Fruit fly (Drosophila melanogaster) whole organism, embryonic: ENCODE results near the gene CG17744.
A peak's percentile ranks its signal among the peaks of the same experiment; 100 is the strongest.

ENCODE experiments used
- Atf6 ChIP-seq: fragments of 200-800 bp; sonication (Bioruptor generic); IDR thresholded peaks from 2 replicates; pipeline ENCODE4 v1.3.6; 2022; ENCODE audit warnings: missing biosample characterization, missing genetic modification characterization
- C15 ChIP-seq: fragments of 200-800 bp; sonication (Bioruptor generic); IDR thresholded peaks from 3 replicates; pipeline ENCODE4 v1.3.6; 2022; ENCODE audit warnings: missing biosample characterization, missing genetic modification characterization
- CG10321 ChIP-seq: fragments of 200-800 bp; sonication (Bioruptor generic); IDR thresholded peaks from 2 replicates; pipeline ENCODE4 v1.3.6; 2022; ENCODE audit warnings: missing biosample characterization, missing genetic modification characterization
- CG10979 ChIP-seq: fragments of 200-800 bp; sonication (Bioruptor generic); optimal IDR thresholded peaks from 2 replicates; lab custom pipeline; 2018; ENCODE audit warnings: missing biosample characterization, mild to moderate bottlenecking, missing genetic modification characterization, moderate library complexity
- CG11093 ChIP-seq: fragments of 200-800 bp; sonication (Bioruptor generic); IDR thresholded peaks from 3 replicates; pipeline ENCODE4 v1.3.6; 2022; ENCODE audit warnings: missing biosample characterization, missing genetic modification characterization
- CG11504 ChIP-seq: fragments of 200-800 bp; sonication (Bioruptor generic); optimal IDR thresholded peaks from 3 replicates; lab custom pipeline; 2019; ENCODE audit warnings: missing biosample characterization, mild to moderate bottlenecking, missing genetic modification characterization, moderate library complexity
- CG11695 ChIP-seq: fragments of 200-800 bp; sonication (Bioruptor generic); IDR thresholded peaks from 3 replicates; pipeline ENCODE4 v1.3.6; 2022; ENCODE audit warnings: missing biosample characterization, missing genetic modification characterization
- CG12942 ChIP-seq: fragments of 200-800 bp; sonication (Bioruptor generic); optimal IDR thresholded peaks from 3 replicates; lab custom pipeline; 2016; ENCODE audit warnings: missing biosample characterization, missing genetic modification characterization
- CG13287 ChIP-seq: fragments of 200-800 bp; sonication (Bioruptor generic); IDR thresholded peaks from 2 replicates; pipeline ENCODE4 v1.3.6; 2022; ENCODE audit warnings: missing biosample characterization, missing genetic modification characterization; ENCODE audit not compliant: partially characterized antibody
- CG14860 ChIP-seq: fragments of 200-800 bp; sonication (Bioruptor generic); IDR thresholded peaks from 3 replicates; pipeline ENCODE4 v1.3.6; 2022; ENCODE audit warnings: missing biosample characterization, missing genetic modification characterization; ENCODE audit not compliant: partially characterized antibody
- CG14965 ChIP-seq: fragments of 200-800 bp; sonication (Bioruptor generic); optimal IDR thresholded peaks from 2 replicates; lab custom pipeline; 2016; ENCODE audit warnings: missing biosample characterization, missing genetic modification characterization, borderline replicate concordance
- CG1603 ChIP-seq: fragments of 200-800 bp; sonication (Bioruptor generic); optimal IDR thresholded peaks from 2 replicates; lab custom pipeline; 2019; ENCODE audit warnings: missing biosample characterization, mild to moderate bottlenecking, missing genetic modification characterization, moderate library complexity
- CG18599 ChIP-seq: fragments of 200-800 bp; sonication (Bioruptor generic); optimal IDR thresholded peaks from 3 replicates; lab custom pipeline; 2017; ENCODE audit warnings: missing biosample characterization, missing genetic modification characterization, mild to moderate bottlenecking, moderate library complexity, missing genetic modification reagents
- CG2120 ChIP-seq: fragments of 200-800 bp; sonication (Bioruptor generic); optimal IDR thresholded peaks from 3 replicates; lab custom pipeline; 2016; ENCODE audit warnings: missing biosample characterization, missing genetic modification characterization
- CG2712 ChIP-seq: fragments of 200-800 bp; optimal IDR thresholded peaks from 3 replicates; lab custom pipeline; 2019; ENCODE audit warnings: missing biosample characterization, mild to moderate bottlenecking, missing genetic modification characterization, moderate library complexity
- CG34224 ChIP-seq: fragments of 200-800 bp; sonication (Bioruptor generic); IDR thresholded peaks from 3 replicates; pipeline ENCODE4 v1.3.6; 2022; ENCODE audit warnings: missing biosample characterization, missing genetic modification characterization; ENCODE audit not compliant: partially characterized antibody
- CG4707 ChIP-seq: fragments of 200-800 bp; sonication (Bioruptor generic); optimal IDR thresholded peaks from 2 replicates; lab custom pipeline; 2018; ENCODE audit warnings: missing biosample characterization, mild to moderate bottlenecking, missing genetic modification characterization, moderate library complexity
- CG4820 ChIP-seq: fragments of 200-800 bp; sonication (Bioruptor generic); optimal IDR thresholded peaks from 3 replicates; lab custom pipeline; 2016; ENCODE audit warnings: missing biosample characterization, missing genetic modification characterization
- CG4854 ChIP-seq: fragments of 200-800 bp; sonication (Bioruptor generic); optimal IDR thresholded peaks from 2 replicates; lab custom pipeline; 2016; ENCODE audit warnings: missing biosample characterization, missing genetic modification characterization, inconsistent platforms
- CG8290 ChIP-seq, 3 experiments: fragments of 200-800 bp; sonication (Bioruptor generic); optimal IDR thresholded peaks; 2 replicates each; lab custom pipeline; 2016 to 2019; ENCODE audit warnings: missing biosample characterization in 3 of 3, missing genetic modification characterization in 3 of 3, mild to moderate bottlenecking in 2 of 3, moderate library complexity in 1 of 3
- Drgx ChIP-seq: fragments of 200-800 bp; sonication (Bioruptor generic); IDR thresholded peaks from 2 replicates; pipeline ENCODE4 v1.3.6; 2022; ENCODE audit warnings: missing biosample characterization, missing genetic modification characterization
- Hand ChIP-seq: fragments of 200-800 bp; sonication (Bioruptor generic); optimal IDR thresholded peaks from 2 replicates; lab custom pipeline; 2017; ENCODE audit warnings: mild to moderate bottlenecking, missing biosample characterization, missing genetic modification reagents, missing genetic modification characterization
- Hmr ChIP-seq: fragments of 200-800 bp; sonication (Bioruptor generic); optimal IDR thresholded peaks from 3 replicates; lab custom pipeline; 2017; ENCODE audit warnings: mild to moderate bottlenecking, missing biosample characterization, missing genetic modification reagents, missing genetic modification characterization
- Myb ChIP-seq: fragments of 200-800 bp; sonication (Bioruptor generic); optimal IDR thresholded peaks from 2 replicates; lab custom pipeline; 2016; ENCODE audit warnings: missing biosample characterization, missing genetic modification characterization
- NC2α ChIP-seq: fragments of 200-800 bp; sonication (Bioruptor generic); optimal IDR thresholded peaks from 2 replicates; lab custom pipeline; 2016; ENCODE audit warnings: missing biosample characterization, missing genetic modification characterization
- Opbp ChIP-seq: fragments of 200-800 bp; sonication (Bioruptor generic); IDR thresholded peaks from 3 replicates; pipeline ENCODE4 v1.3.6; 2022; ENCODE audit warnings: missing biosample characterization, missing genetic modification characterization; ENCODE audit not compliant: partially characterized antibody
- abd-A ChIP-seq: fragments of 200-800 bp; sonication (Bioruptor generic); optimal IDR thresholded peaks from 3 replicates; lab custom pipeline; 2019; ENCODE audit warnings: missing biosample characterization, mild to moderate bottlenecking, missing genetic modification characterization, moderate library complexity
- amos ChIP-seq: fragments of 200-800 bp; sonication (Bioruptor generic); IDR thresholded peaks from 2 replicates; pipeline ENCODE4 v1.3.6; 2022; ENCODE audit warnings: missing biosample characterization, missing genetic modification characterization; ENCODE audit not compliant: partially characterized antibody
- ara ChIP-seq: fragments of 200-800 bp; sonication (Bioruptor generic); IDR thresholded peaks from 2 replicates; pipeline ENCODE4 v1.3.6; 2022; ENCODE audit warnings: missing biosample characterization, missing genetic modification characterization
- bowl ChIP-seq: fragments of 200-800 bp; sonication (Bioruptor generic); IDR thresholded peaks from 2 replicates; pipeline ENCODE4 v1.3.6; 2022; ENCODE audit warnings: missing biosample characterization, missing genetic modification characterization
- bsh ChIP-seq, 2 experiments: fragments of 200-800 bp; sonication (Bioruptor generic); optimal IDR thresholded peaks; 2 replicates each; lab custom pipeline; 2017 to 2018; ENCODE audit warnings: mild to moderate bottlenecking in 2 of 2, missing biosample characterization in 2 of 2, missing genetic modification characterization in 2 of 2, moderate library complexity in 1 of 2
- cato ChIP-seq: fragments of 200-800 bp; sonication (Bioruptor generic); optimal IDR thresholded peaks from 2 replicates; lab custom pipeline; 2016; ENCODE audit warnings: missing biosample characterization, missing genetic modification characterization, borderline replicate concordance
- chinmo ChIP-seq: fragments of 200-800 bp; sonication (Bioruptor generic); IDR thresholded peaks from 4 replicates; pipeline ENCODE4 v1.3.6; 2022; ENCODE audit warnings: missing biosample characterization, missing genetic modification characterization; ENCODE audit not compliant: partially characterized antibody
- ci ChIP-seq: fragments of 200-800 bp; sonication (Bioruptor generic); IDR thresholded peaks from 3 replicates; pipeline ENCODE4 v1.3.6; 2022; ENCODE audit warnings: missing biosample characterization, missing genetic modification characterization
- corto ChIP-seq: fragments of 200-800 bp; sonication (Bioruptor generic); optimal IDR thresholded peaks from 2 replicates; lab custom pipeline; 2016; ENCODE audit warnings: missing biosample characterization, mild to moderate bottlenecking, missing genetic modification characterization, moderate library complexity
- dati ChIP-seq: fragments of 200-800 bp; sonication (Bioruptor generic); IDR thresholded peaks from 2 replicates; pipeline ENCODE4 v1.3.6; 2022; ENCODE audit warnings: missing biosample characterization, missing genetic modification characterization
- disco-r ChIP-seq: fragments of 200-800 bp; sonication (Bioruptor generic); optimal IDR thresholded peaks from 2 replicates; lab custom pipeline; 2016; ENCODE audit warnings: missing biosample characterization, missing genetic modification characterization
- gfzf ChIP-seq: fragments of 200-800 bp; sonication (Bioruptor generic); optimal IDR thresholded peaks from 2 replicates; lab custom pipeline; 2016; ENCODE audit warnings: missing biosample characterization, mild to moderate bottlenecking, missing genetic modification characterization, moderate library complexity
- kah ChIP-seq: fragments of 200-800 bp; sonication (Bioruptor generic); optimal IDR thresholded peaks from 2 replicates; lab custom pipeline; 2018; ENCODE audit warnings: missing biosample characterization, mild to moderate bottlenecking, missing genetic modification characterization
- kay ChIP-seq: fragments of 200-800 bp; sonication (Bioruptor generic); optimal IDR thresholded peaks from 2 replicates; lab custom pipeline; 2016; ENCODE audit warnings: missing biosample characterization, missing genetic modification characterization
- klu ChIP-seq: fragments of 200-800 bp; sonication (Bioruptor generic); IDR thresholded peaks from 2 replicates; pipeline ENCODE4 v1.3.6; 2022; ENCODE audit warnings: missing biosample characterization, missing genetic modification characterization
- lola ChIP-seq, 3 experiments: fragments of >200 bp in 2 of 3; fragments of 200-800 bp in 1 of 3; sonication (Bioruptor generic) in 1 of 3; optimal IDR thresholded peaks; 2 replicates each; lab custom pipeline; 2017 to 2019; ENCODE audit warnings: missing biosample characterization in 3 of 3, missing genetic modification characterization in 3 of 3, mild to moderate bottlenecking in 1 of 3, moderate library complexity in 1 of 3
- oc ChIP-seq: fragments of 200-800 bp; sonication (Bioruptor generic); optimal IDR thresholded peaks from 2 replicates; lab custom pipeline; 2018; ENCODE audit warnings: missing biosample characterization, mild to moderate bottlenecking, missing genetic modification characterization, moderate library complexity
- pb ChIP-seq: fragments of 200-800 bp; sonication (Bioruptor generic); optimal IDR thresholded peaks from 3 replicates; lab custom pipeline; 2016; ENCODE audit warnings: missing biosample characterization, missing genetic modification characterization
- phol ChIP-seq: fragments of 200-800 bp; sonication (Bioruptor generic); optimal IDR thresholded peaks from 3 replicates; lab custom pipeline; 2018; ENCODE audit warnings: missing biosample characterization, mild to moderate bottlenecking, missing genetic modification characterization, moderate library complexity
- sens-2 ChIP-seq: fragments of 200-800 bp; sonication (Bioruptor generic); IDR thresholded peaks from 2 replicates; pipeline ENCODE4 v1.3.6; 2022; ENCODE audit warnings: missing biosample characterization, missing genetic modification characterization
- shn ChIP-seq: fragments of 200-800 bp; sonication (Bioruptor generic); optimal IDR thresholded peaks from 3 replicates; lab custom pipeline; 2016; ENCODE audit warnings: missing biosample characterization, missing genetic modification characterization
- sim ChIP-seq: fragments of 200-800 bp; sonication (Bioruptor generic); IDR thresholded peaks from 2 replicates; pipeline ENCODE4 v1.3.6; 2022; ENCODE audit warnings: missing biosample characterization, missing genetic modification characterization
- twi ChIP-seq: fragments of 200-800 bp; optimal IDR thresholded peaks from 2 replicates; lab custom pipeline; 2019; ENCODE audit warnings: missing biosample characterization, mild to moderate bottlenecking, missing genetic modification characterization, moderate library complexity

CG17744 gene

dm6 chr3L:7008351-7008750, 18.2 kb downstream of the CG17744 start (continued):
- TF ChIP-seq CG11695 (peak; percentile 82; the same call in 1 of the 3 replicates), CG4707 (GFP tag; lab: Kevin White, UChicago) (no peak), sim (peak; percentile 59; the same call in 1 of the 2 replicates), CG11504 (tag; lab: Kevin White, UChicago) (peak; percentile 94), C15 (GFP tag; lab: Robert Waterston, UW) (no peak), bowl (GFP tag; lab: Robert Waterston, UW) (peak; percentile 29; the same call in 1 of the 2 replicates), Opbp (no peak), CG14860 (GFP tag; lab: Robert Waterston, UW) (no peak), sens-2 (GFP tag; lab: Robert Waterston, UW) (peak; percentile 54; the same call in 1 of the 2 replicates), CG8290 (GFP tag; optimal IDR thresholded peaks at IDR 0.05; lab: Kevin White, UChicago) (peak; percentile 9), CG8290 (tag; optimal IDR thresholded peaks at IDR 0.05; lab: Kevin White, UChicago) (no peak), cato (peak; percentile 35), CG10321 (GFP tag; lab: Robert Waterston, UW) (no peak), Hand (GFP tag; lab: Kevin White, UChicago) (peak; percentile 56), CG11093 (GFP tag; lab: Robert Waterston, UW) (no peak), bsh (GFP tag; optimal IDR thresholded peaks at IDR 0.05; lab: Kevin White, UChicago) (peak in 1 of 2 experiments; percentile 90), twi (tag; lab: Kevin White, UChicago) (peak; percentile 75), NC2α (no peak), CG4820 (GFP tag; lab: Kevin White, UChicago) (peak; percentile 83), ci (peak; percentile 77; the same call in 1 of the 3 replicates), amos (GFP tag; lab: Robert Waterston, UW) (no peak), CG14965 (GFP tag; lab: Kevin White, UChicago) (no peak), ara (GFP tag; lab: Robert Waterston, UW) (peak; percentile 46; the same call in 1 of the 2 replicates), CG12942 (peak; percentile 64), CG18599 (GFP tag; lab: Kevin White, UChicago) (peak; percentile 87), lola (GFP tag; optimal IDR thresholded peaks at IDR 0.05; lab: Kevin White, UChicago) (peak in 1 of 3 experiments; percentile 88), dati (GFP tag; lab: Robert Waterston, UW) (no peak), CG1603 (tag; lab: Kevin White, UChicago) (peak; percentile 10), disco-r (no peak), Atf6 (GFP tag; lab: Robert Waterston, UW) (peak; percentile 70; the same call in 1 of the 2 replicates), Myb (GFP tag; lab: Kevin White, UChicago) (no peak), phol (tag; lab: Kevin White, UChicago) (peak; percentile 96), gfzf (no peak), CG4854 (peak; percentile 21), oc (tag; lab: Kevin White, UChicago) (peak; percentile 87), Hmr (GFP tag; lab: Kevin White, UChicago) (peak; percentile 66), Drgx (peak; percentile 64), pb (no peak), kay (peak; percentile 52), CG2712 (tag; lab: Kevin White, UChicago) (peak; percentile 85), abd-A (tag; lab: Kevin White, UChicago) (no peak), shn (GFP tag; lab: Kevin White, UChicago) (no peak), CG10979 (tag; lab: Kevin White, UChicago) (peak; percentile 93), chinmo (GFP tag; lab: Robert Waterston, UW) (no peak), CG13287 (GFP tag; lab: Robert Waterston, UW) (no peak), corto (no peak), CG2120 (GFP tag; lab: Kevin White, UChicago) (peak; percentile 66), kah (GFP tag; lab: Kevin White, UChicago) (peak; percentile 81), klu (GFP tag; lab: Robert Waterston, UW) (peak; percentile 71; the same call in 1 of the 2 replicates), CG34224 (GFP tag; lab: Robert Waterston, UW) (no peak)
